Worm (Caenorhabditis elegans): Measurements from ENCODE around the gene eef-1B.1.
A peak's percentile ranks its signal among the peaks of the same experiment; 100 is the strongest.

- TF ChIP-seq ceh-27 (GFP tag; optimal IDR thresholded peaks at IDR 0.05) (no peak), lin-35 (GFP tag; optimal IDR thresholded peaks at IDR 0.05) (peak in 1 of 3 experiments; percentile 10), ceh-79 (tag; optimal IDR thresholded peaks at IDR 0.05) (no peak)
Measured at ce11 chrIII:7977777-7978176, 4.6 kb upstream of the eef-1B.1 start, which contains the start of gene C06G4.4.
